Worm (Caenorhabditis elegans) whole organism, L2 larva: ENCODE results near the gene hmg-12.

Source experiments
- nhr-25 ChIP-seq: fragments of 150-350 bp; sonication (generic microtip); optimal IDR thresholded peaks from 3 replicates; lab custom pipeline; 2014; ENCODE audit warnings: missing biosample characterization, missing genetic modification characterization
- snpc-4 ChIP-seq: fragments of 150-350 bp; optimal IDR thresholded peaks from 2 replicates; lab custom pipeline; 2014; ENCODE audit warnings: missing biosample characterization, missing genetic modification characterization
- unc-62 ChIP-seq: fragments of 150-350 bp; optimal IDR thresholded peaks from 2 replicates; lab custom pipeline; 2014; ENCODE audit warnings: missing biosample characterization, missing genetic modification reagents, missing genetic modification characterization

ce11 chrII:11914304-11914703 lies 2.0 kb upstream of the hmg-12 start, which contains the start of gene ZK930.7:
- TF ChIP-seq unc-62 (GFP tag; lab: Kevin White, UChicago) (no peak), nhr-25 (no peak), snpc-4 (tag; lab: Kevin White, UChicago) (no peak)
